Worm (Caenorhabditis elegans) whole organism, L4/young adult: ENCODE data around the gene trd-1.

Source experiments
- W03F9.2 ChIP-seq: fragments of 150-350 bp; optimal IDR thresholded peaks from 2 replicates; lab custom pipeline; 2014; ENCODE audit warnings: missing biosample characterization, missing genetic modification characterization
- dao-5 ChIP-seq: sonication (generic microtip); optimal IDR thresholded peaks from 2 replicates; lab custom pipeline; 2016; ENCODE audit warnings: missing genotype, missing genetic modification characterization, moderate library complexity, missing compliant biosample characterization
- him-1 ChIP-seq: sonication (generic microtip); optimal IDR thresholded peaks from 2 replicates; lab custom pipeline; 2016; ENCODE audit warnings: missing genotype, missing genetic modification reagents, missing genetic modification characterization, missing compliant biosample characterization

The trd-1 gene

DNA sequence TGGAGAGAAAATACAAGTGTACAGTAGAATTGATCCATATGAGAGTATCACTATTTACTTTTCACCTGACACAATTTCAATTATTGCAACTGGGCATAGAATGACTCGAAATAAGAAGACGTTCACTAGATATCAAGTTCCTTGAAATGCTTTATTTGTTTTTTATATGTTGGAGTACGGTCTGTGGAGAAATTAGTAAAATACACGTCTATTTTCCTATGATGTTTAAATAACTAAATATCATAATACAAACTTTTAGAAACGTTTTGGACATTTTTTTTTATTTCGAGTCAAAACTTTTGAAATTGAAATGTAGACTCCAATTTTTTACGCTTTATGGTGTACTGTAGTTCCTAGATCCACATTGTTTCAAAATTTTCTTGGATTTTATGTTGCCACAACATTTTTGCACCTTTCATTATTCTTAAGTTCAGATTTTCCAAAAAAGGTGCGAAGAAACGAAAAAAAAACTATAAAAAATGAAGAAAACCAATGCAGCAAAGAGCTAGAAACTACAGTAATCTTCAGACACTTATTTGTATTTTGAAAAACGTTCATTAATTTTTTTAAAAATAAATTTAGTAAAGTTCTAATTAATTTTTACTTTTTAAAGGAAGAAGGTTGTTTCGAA, 16.5 kb upstream of the trd-1 start:
- no peak for TF ChIP-seq dao-5 (tag; lab: Kevin White, UChicago)
- no peak for TF ChIP-seq W03F9.2 (tag; lab: Kevin White, UChicago)
- TF ChIP-seq him-1, result no peak

DNA sequence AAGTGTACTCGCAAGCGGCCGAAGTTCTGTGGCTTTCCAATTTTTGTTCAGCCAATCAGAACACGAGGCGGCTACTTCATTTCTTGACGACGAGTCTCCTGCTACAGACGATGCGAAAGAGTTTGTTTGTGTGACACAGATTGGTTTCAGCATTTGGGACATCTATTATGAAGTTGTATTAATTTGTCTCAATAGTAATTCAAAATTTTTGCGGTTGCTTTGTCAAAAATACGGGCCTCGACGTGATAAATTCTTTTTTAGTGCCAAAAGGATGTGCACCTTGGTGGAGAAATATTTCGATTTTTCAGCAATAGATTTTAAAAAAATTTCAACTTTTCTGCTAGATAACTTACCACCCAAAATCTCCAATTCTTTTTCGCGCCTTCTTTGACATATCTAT, 15.5 kb upstream of the trd-1 start:
- TF ChIP-seq W03F9.2 (tag; lab: Kevin White, UChicago) (no peak), him-1 (no peak), dao-5 (tag; lab: Kevin White, UChicago) (no peak)

DNA sequence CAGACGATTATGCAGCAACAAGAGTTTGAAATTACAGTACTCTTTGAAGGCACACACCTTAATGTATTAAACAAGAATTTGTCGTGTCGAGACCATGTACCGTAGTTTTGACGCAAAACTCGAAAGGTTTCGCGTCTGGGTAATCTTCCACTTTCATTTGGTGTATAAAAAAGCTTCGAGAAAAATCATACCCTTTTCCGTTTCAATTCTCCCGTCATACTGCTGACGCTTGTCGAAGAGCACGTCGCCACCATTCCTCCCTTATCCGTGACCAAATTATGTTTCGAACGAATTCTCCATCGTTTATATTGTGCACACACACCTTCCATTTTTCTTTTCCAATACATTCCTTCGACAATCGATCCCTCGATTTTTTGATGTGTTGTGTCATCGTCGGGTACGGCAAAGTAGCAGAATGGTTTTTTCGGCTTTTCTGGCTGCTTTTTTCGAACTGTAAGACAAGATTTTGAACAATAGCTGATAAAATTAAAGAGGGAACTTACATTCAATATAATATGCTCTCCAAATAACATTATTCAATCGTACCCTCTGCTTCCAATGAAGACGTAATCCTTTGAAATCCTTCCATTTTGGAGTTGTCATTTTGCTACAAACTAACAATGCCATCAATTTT, 12.1 kb upstream of the trd-1 start:
- no peak for TF ChIP-seq dao-5 (tag; lab: Kevin White, UChicago)
- no peak for TF ChIP-seq him-1
- no peak for TF ChIP-seq W03F9.2 (tag; lab: Kevin White, UChicago)

DNA sequence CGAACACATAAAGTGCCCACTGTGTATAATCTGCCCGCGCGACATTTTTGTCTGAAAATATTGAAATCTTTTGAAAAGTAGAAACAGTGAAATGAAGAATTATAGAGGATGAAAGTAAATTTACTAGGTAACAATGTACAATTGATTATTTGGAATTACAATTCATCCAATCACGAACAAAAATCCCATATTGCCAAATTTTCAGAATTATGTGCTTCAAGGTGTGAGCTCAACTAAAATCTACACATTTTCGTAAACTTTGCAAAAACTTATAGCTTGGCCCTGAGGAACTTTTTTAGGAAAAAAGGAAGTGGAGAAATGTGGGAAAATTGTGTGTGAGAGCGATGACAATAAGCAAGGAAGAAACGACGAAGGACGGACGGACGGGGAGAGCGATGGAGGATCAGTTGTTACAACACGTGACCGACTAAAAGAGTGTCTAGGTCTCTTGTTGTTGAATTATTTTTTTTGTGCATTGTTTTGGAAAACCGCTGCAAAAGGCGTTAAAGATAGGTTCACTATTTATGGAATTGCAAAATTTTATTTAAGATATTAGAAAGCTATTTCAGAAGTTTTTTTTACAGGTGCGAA, 11.3 kb upstream of the trd-1 start, which contains the start of gene mml-1:
TSS of gene mml-1 (minus strand) at position 51 of the 591 bp plus-strand sequence.
- TF ChIP-seq W03F9.2 (tag; lab: Kevin White, UChicago) (no peak), dao-5 (tag; lab: Kevin White, UChicago) (no peak), him-1 (no peak)

DNA sequence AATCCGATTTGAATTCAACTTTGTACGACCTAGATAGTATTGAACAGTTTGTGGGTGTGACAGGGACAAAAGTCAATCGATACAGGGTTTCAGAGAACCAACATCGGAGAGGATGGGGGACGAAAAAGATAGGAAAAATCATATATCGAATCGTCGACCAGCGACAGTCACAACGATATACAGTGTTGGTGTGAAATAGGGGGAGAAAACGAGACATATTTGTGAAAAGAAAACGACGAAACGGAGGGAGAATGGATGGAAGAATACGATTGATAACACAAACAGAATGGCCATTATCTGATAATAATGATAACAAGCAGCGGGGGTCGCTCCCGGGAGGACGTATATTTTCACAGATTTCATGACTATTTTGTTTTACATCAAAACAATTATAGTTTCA, 10.6 kb upstream of the trd-1 start:
- no peak for TF ChIP-seq W03F9.2 (tag; lab: Kevin White, UChicago)
- TF ChIP-seq him-1, result no peak
- no peak for TF ChIP-seq dao-5 (tag; lab: Kevin White, UChicago)

DNA sequence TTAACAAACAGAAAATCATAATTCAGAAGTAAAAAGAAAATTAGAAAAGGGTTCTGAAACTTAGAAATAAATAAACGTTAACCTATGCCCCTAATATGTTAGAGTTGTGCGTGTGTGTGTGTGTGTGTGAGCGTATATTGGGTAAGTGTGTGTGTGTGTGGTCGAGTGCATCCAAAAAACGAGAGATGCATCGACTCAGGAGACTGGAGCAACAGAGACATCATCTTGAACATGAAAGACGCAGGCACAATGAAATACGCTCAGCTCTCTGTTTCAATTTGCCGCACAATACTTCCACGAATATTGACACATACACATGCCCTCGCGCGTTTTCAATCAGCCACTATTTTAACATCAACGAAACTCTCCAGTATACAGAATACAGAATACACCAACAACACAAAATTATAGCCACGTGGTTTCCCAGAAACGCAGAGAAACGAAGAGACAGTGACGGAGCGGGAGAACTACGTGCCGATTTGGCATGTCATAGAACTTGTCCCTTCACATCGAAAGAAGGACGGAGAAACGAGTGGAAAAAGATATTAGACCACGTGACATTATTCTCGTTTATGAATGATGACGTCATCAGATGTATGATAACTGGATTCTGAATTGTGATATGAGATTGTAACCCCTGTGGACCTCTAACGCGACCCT, 9.8 kb upstream of the trd-1 start:
- TF ChIP-seq W03F9.2 (tag; lab: Kevin White, UChicago), result no peak
- TF ChIP-seq dao-5 (tag; lab: Kevin White, UChicago), result no peak
- no peak for TF ChIP-seq him-1

DNA sequence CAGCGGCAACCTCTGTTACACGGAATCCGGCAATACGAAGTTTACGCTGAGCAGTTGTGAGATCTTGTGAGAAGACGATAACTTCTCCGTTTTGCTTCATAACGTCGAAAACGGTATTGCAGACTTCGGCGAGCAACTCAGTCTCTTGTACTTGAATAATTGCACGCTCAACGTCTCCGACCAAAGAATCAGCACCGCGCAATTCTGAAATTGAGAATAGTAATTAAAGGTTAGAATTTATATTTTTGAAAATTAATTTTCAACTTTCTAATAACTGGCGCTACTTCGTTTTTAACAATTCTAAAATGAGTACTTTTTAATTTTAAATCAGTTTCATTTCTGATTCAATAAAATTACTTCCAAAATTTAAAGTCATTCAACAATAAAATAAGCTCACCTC, 7.5 kb upstream of the trd-1 start:
- TF ChIP-seq dao-5 (tag; lab: Kevin White, UChicago), result no peak
- TF ChIP-seq W03F9.2 (tag; lab: Kevin White, UChicago), result no peak

DNA sequence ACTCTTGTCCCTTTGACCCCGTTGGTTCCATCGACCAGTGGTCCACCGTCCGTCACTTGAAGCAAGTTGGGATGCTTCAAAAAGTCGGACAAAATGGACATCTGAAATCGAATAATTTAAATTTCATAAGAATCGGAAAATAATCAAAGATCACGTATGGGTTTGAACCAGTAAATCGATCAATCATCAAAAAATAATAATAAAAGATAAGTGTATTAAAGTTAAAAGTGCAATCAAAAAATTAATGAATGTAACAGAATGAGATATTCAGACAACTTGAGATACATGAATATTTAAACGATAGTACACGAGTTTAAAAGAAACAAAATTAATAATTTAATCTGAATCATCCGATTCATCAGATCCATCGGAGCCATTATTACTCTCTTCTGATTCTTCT, 7.1 kb upstream of the trd-1 start, which contains the start of gene T20B12.7:
TSS of gene T20B12.7 (minus strand) at position 101 of the 400 bp plus-strand sequence.
- TF ChIP-seq W03F9.2 (tag; lab: Kevin White, UChicago) (no peak), dao-5 (tag; lab: Kevin White, UChicago) (no peak), him-1 (no peak)

DNA sequence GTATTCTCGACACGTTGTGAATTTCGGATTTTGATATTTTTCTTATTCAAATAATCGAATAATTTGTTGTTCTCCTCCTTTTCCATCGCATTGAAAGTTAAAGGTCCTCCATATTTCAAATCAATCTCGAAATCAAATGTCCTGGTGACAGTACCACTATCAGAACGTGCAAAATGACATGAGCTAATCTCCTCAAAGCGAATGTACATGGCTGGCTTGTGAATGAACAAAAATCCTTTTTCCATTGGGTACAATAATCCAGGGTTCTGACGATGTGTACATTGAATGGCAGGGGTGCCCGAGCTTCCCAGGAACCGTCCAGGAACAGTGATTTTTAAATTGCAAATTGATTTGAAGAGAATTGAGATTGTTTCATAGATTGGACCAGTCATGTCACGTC, 5.9 kb upstream of the trd-1 start:
- TF ChIP-seq dao-5 (tag; lab: Kevin White, UChicago) (no peak), W03F9.2 (tag; lab: Kevin White, UChicago) (no peak), him-1 (no peak)

DNA sequence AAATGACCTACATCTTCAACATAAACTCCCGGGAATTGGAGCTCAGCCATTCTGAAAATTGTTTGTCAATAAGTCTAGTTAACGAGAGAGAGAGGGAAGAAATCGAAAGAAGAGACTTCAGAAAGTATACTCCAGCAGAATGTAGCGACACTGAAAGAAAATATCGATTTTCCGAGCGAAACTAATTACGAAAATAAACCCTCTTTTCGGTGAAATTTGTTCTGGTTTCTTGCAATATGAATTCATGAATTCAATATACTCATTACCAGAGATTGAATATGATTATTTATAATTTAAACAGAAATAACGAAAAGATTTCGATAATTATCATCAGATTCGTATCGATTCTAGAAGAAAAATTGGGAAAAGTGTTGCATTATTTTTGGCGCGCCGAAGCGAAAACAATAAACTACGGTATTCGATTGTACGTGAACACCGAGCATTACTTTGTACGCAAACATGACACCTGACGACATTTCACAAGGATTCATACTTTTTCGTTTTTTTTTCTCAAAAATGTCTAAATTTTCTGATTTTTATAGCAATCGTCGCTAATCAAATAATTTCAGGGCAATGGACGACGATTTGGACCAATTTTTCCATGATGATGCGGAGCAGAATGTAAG, 4.4 kb upstream of the trd-1 start, which contains the start of the genes hmg-4 and T20B12.3:
TSS of gene hmg-4 (minus strand) at position 51 of the 626 bp plus-strand sequence.
TSS of gene T20B12.3 (plus strand) at position 570 of the 626 bp plus-strand sequence.
- peak; percentile 42 for TF ChIP-seq W03F9.2 (tag; lab: Kevin White, UChicago)
- TF ChIP-seq dao-5 (tag; lab: Kevin White, UChicago), result no peak

DNA sequence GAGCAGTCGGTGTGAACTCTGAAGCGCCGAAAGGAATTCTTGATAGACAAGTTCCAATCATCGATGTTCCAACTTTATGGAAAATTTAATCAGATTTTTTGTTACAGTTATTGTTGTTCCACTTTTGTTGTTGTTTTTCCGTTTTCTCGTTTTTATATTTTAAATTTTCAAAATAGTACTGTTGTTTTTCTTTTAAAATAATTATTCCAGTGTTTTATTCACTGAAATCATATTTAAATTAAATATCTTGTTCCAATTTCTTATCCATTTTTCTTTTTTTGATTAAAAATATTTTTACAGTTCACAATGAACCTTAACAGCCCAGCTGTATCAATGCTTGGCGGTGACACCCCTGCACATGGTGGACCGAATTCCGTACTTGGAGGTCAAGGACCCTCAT, 2.3 kb upstream of the trd-1 start, which contains the start of gene tbp-1:
TSS of gene tbp-1 (plus strand) at position 301 of the 400 bp plus-strand sequence.
- TF ChIP-seq dao-5 (tag; lab: Kevin White, UChicago) (no peak), W03F9.2 (tag; lab: Kevin White, UChicago) (no peak)

DNA sequence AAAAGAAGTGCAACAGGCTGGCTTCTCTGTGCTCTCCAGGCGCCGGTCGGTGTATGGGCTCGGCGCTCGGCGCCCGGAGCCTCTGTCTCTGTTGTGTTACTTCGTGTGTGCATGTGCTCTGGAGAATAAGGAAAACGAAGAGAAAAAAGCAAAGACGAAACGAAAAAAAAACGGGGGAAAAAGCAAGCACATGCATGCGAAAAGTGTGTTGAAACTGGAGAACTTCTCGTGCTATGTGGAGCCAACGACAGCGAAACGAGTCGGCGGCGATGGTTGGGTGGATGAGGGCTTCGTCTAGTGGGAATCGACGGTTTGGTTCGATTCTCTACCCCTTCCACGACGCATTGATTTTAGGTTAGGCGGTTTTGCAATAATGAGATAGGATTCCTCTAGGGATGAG, 1.3 kb downstream of the trd-1 start:
- TF ChIP-seq him-1, result peak; percentile 88
- TF ChIP-seq dao-5 (tag; lab: Kevin White, UChicago), result no peak
- TF ChIP-seq W03F9.2 (tag; lab: Kevin White, UChicago), result no peak

DNA sequence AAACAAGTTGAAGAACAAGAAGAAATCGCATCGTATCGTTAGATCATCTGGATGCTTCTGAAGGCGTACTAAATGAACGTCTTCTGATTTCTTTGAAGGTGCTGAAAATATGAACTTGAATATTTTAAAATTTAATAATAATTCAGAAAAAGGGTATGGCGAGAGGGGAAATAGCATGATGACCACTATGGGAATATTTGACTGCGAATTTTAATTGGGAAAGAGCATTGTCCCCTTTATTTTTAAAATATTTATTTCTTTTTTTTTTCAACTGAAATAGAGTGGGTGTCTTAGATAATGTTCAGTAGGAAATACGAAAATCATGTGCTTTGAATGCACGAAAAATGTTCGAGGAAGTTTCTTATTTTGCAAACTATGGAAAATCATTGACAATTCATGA, 9.3 kb downstream of the trd-1 start, which contains the start of gene lgc-50:
TSS of gene lgc-50 (minus strand) at position 101 of the 400 bp plus-strand sequence.
- TF ChIP-seq him-1 (no peak), W03F9.2 (tag; lab: Kevin White, UChicago) (no peak), dao-5 (tag; lab: Kevin White, UChicago) (no peak)
